Worm (Caenorhabditis elegans): Measurements from ENCODE around the gene nlp-67.

DNA sequence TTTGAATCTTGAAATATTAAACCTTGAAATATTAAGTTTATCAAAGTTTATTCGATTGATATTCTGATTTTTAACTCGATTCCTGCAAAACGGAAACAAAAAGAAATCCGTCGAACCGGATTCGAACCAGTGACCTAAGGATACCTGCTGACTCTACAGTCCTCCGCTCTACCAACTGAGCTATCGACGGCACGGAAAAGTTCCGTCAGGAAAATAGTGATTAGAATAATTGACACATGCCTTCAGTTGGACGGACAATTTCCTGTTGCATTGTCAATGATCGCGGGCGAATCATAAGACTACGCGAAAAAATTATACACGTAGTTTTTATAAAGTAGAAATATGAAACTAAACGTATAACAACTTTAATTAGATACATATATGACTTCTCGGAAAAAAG is 25.0 kb downstream of the nlp-67 start:
- TF ChIP-seq alr-1 (tag; optimal IDR thresholded peaks at IDR 0.05) (no peak), ama-1 (optimal IDR thresholded peaks at IDR 0.05) (no peak), crh-2 (tag; optimal IDR thresholded peaks at IDR 0.05) (no peak), nhr-11 (tag; optimal IDR thresholded peaks at IDR 0.05) (no peak), snpc-4 (tag; optimal IDR thresholded peaks at IDR 0.05) (no peak), nhr-12 (tag; optimal IDR thresholded peaks at IDR 0.05) (no peak), nhr-23 (tag; optimal IDR thresholded peaks at IDR 0.05) (no peak), nhr-237 (tag; optimal IDR thresholded peaks at IDR 0.05) (no peak), ceh-82 (tag; optimal IDR thresholded peaks at IDR 0.05) (no peak), nhr-25 (tag; optimal IDR thresholded peaks at IDR 0.05) (no peak), mbf-1 (tag; optimal IDR thresholded peaks at IDR 0.05) (no peak), aly-2 (tag; optimal IDR thresholded peaks at IDR 0.05) (no peak)

Measured in whole organism, L2 larva.